Worm (Caenorhabditis elegans): ENCODE data around the gene str-25.

Gene str-25

ce11 chrV:16132215-16132614 lies 16.7 kb downstream of the str-25 start:
- TF ChIP-seq mls-2 (tag; optimal IDR thresholded peaks at IDR 0.05), result no peak
- TF ChIP-seq unc-120 (tag; optimal IDR thresholded peaks at IDR 0.05; ENCODE audit: poor library complexity, severe bottlenecking), result no peak
- TF ChIP-seq nhr-2 (tag; optimal IDR thresholded peaks at IDR 0.05), result no peak
- no peak for TF ChIP-seq ztf-11 (tag; optimal IDR thresholded peaks at IDR 0.05)
- no peak for TF ChIP-seq ceh-43 (GFP tag; optimal IDR thresholded peaks at IDR 0.05)
- no peak for TF ChIP-seq ces-1 (GFP tag; optimal IDR thresholded peaks at IDR 0.05)

ce11 chrV:16132705-16133104 lies 17.2 kb downstream of the str-25 start, which contains the start of gene fbxa-144:
Gene fbxa-144 (minus strand): TSS chrV:16132805.
- no peak for TF ChIP-seq unc-120 (tag; optimal IDR thresholded peaks at IDR 0.05; ENCODE audit: poor library complexity, severe bottlenecking)
- no peak for TF ChIP-seq nhr-237 (tag; optimal IDR thresholded peaks at IDR 0.05)
- no peak for TF ChIP-seq M03D4.4 (tag; optimal IDR thresholded peaks at IDR 0.05)

DNA sequence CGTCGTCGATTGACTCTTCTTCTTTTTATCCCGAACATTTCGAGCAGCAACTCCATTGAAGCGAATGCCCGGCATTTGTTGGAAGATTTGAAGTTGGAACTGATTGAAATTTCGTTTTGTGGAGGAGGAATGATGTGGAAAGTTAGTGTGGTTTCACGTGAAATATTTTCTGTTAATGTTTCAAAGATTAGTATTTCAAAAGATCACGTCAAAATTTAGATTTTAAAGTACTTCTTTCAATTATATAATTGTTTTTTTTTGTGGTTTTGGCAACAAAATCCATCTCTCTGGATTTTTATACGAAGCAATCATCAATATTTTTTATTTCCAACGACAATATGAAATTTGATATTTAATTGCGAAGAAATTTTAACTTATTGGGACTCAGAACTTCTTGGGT lies 21.6 kb downstream of the str-25 start, which contains the start of gene F44G3.7:
Gene F44G3.7, minus strand, starts transcription at position 101 of the 400 bp plus-strand sequence.
- TF ChIP-seq ceh-43 (GFP tag; optimal IDR thresholded peaks at IDR 0.05) (no peak), sem-2 (GFP tag; optimal IDR thresholded peaks at IDR 0.05) (no peak), snpc-4 (tag; optimal IDR thresholded peaks at IDR 0.05) (no peak), mls-2 (tag; optimal IDR thresholded peaks at IDR 0.05) (no peak), unc-120 (tag; optimal IDR thresholded peaks at IDR 0.05; ENCODE audit: poor library complexity, severe bottlenecking) (no peak), cnd-1 (tag; optimal IDR thresholded peaks at IDR 0.05) (no peak), blmp-1 (tag; optimal IDR thresholded peaks at IDR 0.05) (no peak), ham-2 (GFP tag; optimal IDR thresholded peaks at IDR 0.05) (no peak), flh-1 (GFP tag; optimal IDR thresholded peaks at IDR 0.05) (no peak), lin-32 (GFP tag; optimal IDR thresholded peaks at IDR 0.05) (no peak), nhr-28 (tag; optimal IDR thresholded peaks at IDR 0.05) (no peak), nhr-12 (tag; optimal IDR thresholded peaks at IDR 0.05) (no peak), mab-5 (tag; optimal IDR thresholded peaks at IDR 0.05) (no peak), ztf-11 (tag; optimal IDR thresholded peaks at IDR 0.05) (no peak), mep-1 (tag; optimal IDR thresholded peaks at IDR 0.05) (no peak), ceh-39 (tag; optimal IDR thresholded peaks at IDR 0.05) (no peak), zip-8 (tag; optimal IDR thresholded peaks at IDR 0.05) (no peak), sptf-1 (tag; optimal IDR thresholded peaks at IDR 0.05) (no peak), M03D4.4 (tag; optimal IDR thresholded peaks at IDR 0.05) (no peak)

ce11 chrV:16139529-16139928 lies 24.0 kb downstream of the str-25 start, which contains the start of gene clc-11:
Gene clc-11 (minus strand): TSS chrV:16139629.
- TF ChIP-seq pha-4 (tag; optimal IDR thresholded peaks at IDR 0.05) (no peak), flh-1 (GFP tag; optimal IDR thresholded peaks at IDR 0.05) (no peak), nhr-76 (tag; optimal IDR thresholded peaks at IDR 0.05) (no peak), cnd-1 (tag; optimal IDR thresholded peaks at IDR 0.05) (no peak), lin-32 (GFP tag; optimal IDR thresholded peaks at IDR 0.05) (no peak), zip-8 (tag; optimal IDR thresholded peaks at IDR 0.05) (no peak), unc-39 (tag; optimal IDR thresholded peaks at IDR 0.05) (no peak), snpc-4 (tag; optimal IDR thresholded peaks at IDR 0.05) (no peak)

- no peak for TF ChIP-seq bed-3 (GFP tag; optimal IDR thresholded peaks at IDR 0.05)
- TF ChIP-seq ceh-43 (GFP tag; optimal IDR thresholded peaks at IDR 0.05), result no peak
- no peak for TF ChIP-seq ztf-11 (tag; optimal IDR thresholded peaks at IDR 0.05)
- no peak for TF ChIP-seq nhr-28 (tag; optimal IDR thresholded peaks at IDR 0.05)
- no peak for TF ChIP-seq pha-4 (tag; optimal IDR thresholded peaks at IDR 0.05)
- no peak for TF ChIP-seq unc-120 (tag; optimal IDR thresholded peaks at IDR 0.05; ENCODE audit: poor library complexity, severe bottlenecking)
- no peak for TF ChIP-seq M03D4.4 (tag; optimal IDR thresholded peaks at IDR 0.05)
- no peak for TF ChIP-seq mls-2 (tag; optimal IDR thresholded peaks at IDR 0.05)
- TF ChIP-seq blmp-1 (tag; optimal IDR thresholded peaks at IDR 0.05), result no peak
- TF ChIP-seq flh-1 (GFP tag; optimal IDR thresholded peaks at IDR 0.05), result no peak
- no peak for TF ChIP-seq drap-1 (GFP tag; optimal IDR thresholded peaks at IDR 0.05)
- TF ChIP-seq mep-1 (tag; optimal IDR thresholded peaks at IDR 0.05), result no peak
Observed at ce11 chrV:16141071-16141470, 25.6 kb downstream of the str-25 start, which contains the start of gene clc-32. Gene clc-32 (minus strand): TSS chrV:16141171.

ce11 chrV:16142371-16142770 lies 26.9 kb downstream of the str-25 start, which contains the start of gene fbxa-18:
Gene fbxa-18 (plus strand): TSS chrV:16142671.
- TF ChIP-seq ces-1 (GFP tag; optimal IDR thresholded peaks at IDR 0.05) (no peak), unc-62 (GFP tag; optimal IDR thresholded peaks at IDR 0.05) (no peak), elt-1 (tag; optimal IDR thresholded peaks at IDR 0.05; ENCODE audit: borderline replicate concordance, insufficient read depth) (no peak), ceh-39 (tag; optimal IDR thresholded peaks at IDR 0.05) (no peak), sem-2 (GFP tag; optimal IDR thresholded peaks at IDR 0.05) (no peak), tbx-8 (GFP tag; optimal IDR thresholded peaks at IDR 0.05) (no peak), bed-3 (GFP tag; optimal IDR thresholded peaks at IDR 0.05) (no peak), drap-1 (GFP tag; optimal IDR thresholded peaks at IDR 0.05) (no peak), unc-120 (tag; optimal IDR thresholded peaks at IDR 0.05; ENCODE audit: poor library complexity, severe bottlenecking) (no peak), elt-3 (tag; optimal IDR thresholded peaks at IDR 0.05) (no peak), lsy-2 (tag; optimal IDR thresholded peaks at IDR 0.05) (no peak), lin-13 (tag; optimal IDR thresholded peaks at IDR 0.05) (no peak)
